Worm (Caenorhabditis elegans) whole organism, late embryonic: ENCODE measurements around the gene gln-3.

Experiments used
- C08G9.2 ChIP-seq: sonication (generic microtip); optimal IDR thresholded peaks from 2 replicates; lab custom pipeline; 2016; ENCODE audit warnings: mild to moderate bottlenecking, missing genetic modification characterization, moderate library complexity, missing compliant biosample characterization
- ceh-6 ChIP-seq: fragments of 200-800 bp; sonication (Bioruptor generic); optimal IDR thresholded peaks from 2 replicates; lab custom pipeline; 2018; ENCODE audit warnings: mild to moderate bottlenecking, missing genetic modification characterization, missing compliant biosample characterization
- elt-4 ChIP-seq: sonication (generic microtip); optimal IDR thresholded peaks from 2 replicates; lab custom pipeline; 2016; ENCODE audit warnings: missing genetic modification characterization, missing compliant biosample characterization
- hlh-6 ChIP-seq: sonication (generic microtip); optimal IDR thresholded peaks from 2 replicates; lab custom pipeline; 2016; ENCODE audit warnings: missing genotype, missing genetic modification characterization, missing compliant biosample characterization
- madf-2 ChIP-seq: sonication (generic microtip); optimal IDR thresholded peaks from 2 replicates; lab custom pipeline; 2017; ENCODE audit warnings: missing genetic modification characterization, missing compliant biosample characterization
- nfya-1 ChIP-seq: sonication (generic microtip); optimal IDR thresholded peaks from 2 replicates; lab custom pipeline; 2017; ENCODE audit warnings: missing genetic modification characterization, mild to moderate bottlenecking, missing compliant biosample characterization, antibody characterized with exemption, moderate library complexity
- npax-4 ChIP-seq: sonication (generic microtip); optimal IDR thresholded peaks from 2 replicates; lab custom pipeline; 2016; ENCODE audit warnings: missing genetic modification characterization, missing compliant biosample characterization
- pag-3 ChIP-seq: sonication (generic microtip); optimal IDR thresholded peaks from 2 replicates; lab custom pipeline; 2016; ENCODE audit warnings: missing compliant biosample characterization, missing genetic modification characterization, borderline replicate concordance
- pqm-1 ChIP-seq: sonication (generic microtip); optimal IDR thresholded peaks from 2 replicates; lab custom pipeline; 2016; ENCODE audit warnings: missing genetic modification characterization, missing compliant biosample characterization
- ttx-3 ChIP-seq: sonication (generic microtip); optimal IDR thresholded peaks from 2 replicates; lab custom pipeline; 2016; ENCODE audit warnings: missing genetic modification reagents, missing genetic modification characterization, missing compliant biosample characterization
- unc-86 ChIP-seq: sonication (generic microtip); optimal IDR thresholded peaks from 2 replicates; lab custom pipeline; 2016; ENCODE audit warnings: missing genetic modification characterization, missing compliant biosample characterization

The gln-3 gene

ce11 chrIV:16119577-16119976 lies 50.9 kb downstream of the gln-3 start:
- TF ChIP-seq ceh-6 (GFP tag; lab: Kevin White, UChicago) (no peak), ttx-3 (tag; lab: Kevin White, UChicago) (no peak), unc-86 (no peak), C08G9.2 (tag; lab: Kevin White, UChicago) (no peak), hlh-6 (tag; lab: Kevin White, UChicago) (no peak), npax-4 (tag; lab: Kevin White, UChicago) (no peak), elt-4 (tag; lab: Kevin White, UChicago) (no peak), pag-3 (no peak), madf-2 (tag; lab: Kevin White, UChicago) (no peak), pqm-1 (tag; lab: Kevin White, UChicago) (no peak), nfya-1 (tag; lab: Kevin White, UChicago) (no peak)
- TF ChIP-seq, all 69 proteins: peak for 0
